Fruit fly (Drosophila melanogaster): ENCODE results near the gene CG9784.

The CG9784 gene

dm6 chrX:16644535-16645131, 45.6 kb upstream of the CG9784 start (continued):
- TF ChIP-seq stwl (tag; optimal IDR thresholded peaks at IDR 0.05) (peak; percentile 2), wor (GFP tag; IDR thresholded peaks at IDR 0.05) (no peak), CG2889 (GFP tag; IDR thresholded peaks at IDR 0.05) (no peak), CG5245 (GFP tag; optimal IDR thresholded peaks at IDR 0.05) (no peak), Max (GFP tag; optimal IDR thresholded peaks at IDR 0.05) (no peak), PHDP (tag; optimal IDR thresholded peaks at IDR 0.05) (peak; percentile 46), CG10543 (GFP tag; optimal IDR thresholded peaks at IDR 0.05) (peak; percentile 57), pita (GFP tag; optimal IDR thresholded peaks at IDR 0.05) (no peak), CG8388 (GFP tag; optimal IDR thresholded peaks at IDR 0.05) (no peak), CG17361 (GFP tag; IDR thresholded peaks at IDR 0.05) (no peak), CG13424 (tag; optimal IDR thresholded peaks at IDR 0.05) (peak; percentile 36), Fer1 (GFP tag; optimal IDR thresholded peaks at IDR 0.05) (peak; percentile 17), Bteb2 (GFP tag; optimal IDR thresholded peaks at IDR 0.05) (no peak), croc (GFP tag; conservative IDR thresholded peaks at IDR 0.05) (no peak), Ada2b (GFP tag; IDR thresholded peaks at IDR 0.05) (no peak), CG11398 (GFP tag; optimal IDR thresholded peaks at IDR 0.05) (peak; percentile 65), Neu2 (GFP tag; optimal IDR thresholded peaks at IDR 0.05; ENCODE audit: borderline replicate concordance) (no peak), Usf (GFP tag; optimal IDR thresholded peaks at IDR 0.05) (no peak), ind (GFP tag; optimal IDR thresholded peaks at IDR 0.05) (no peak), CG12236 (GFP tag; optimal IDR thresholded peaks at IDR 0.05) (peak; percentile 59), gce (GFP tag; IDR thresholded peaks at IDR 0.05) (0 out of 3 replicates have a peak, but pooled peaks have one; percentile 60), ftz-f1 (GFP tag; optimal IDR thresholded peaks at IDR 0.05) (no peak), scrt (GFP tag; optimal IDR thresholded peaks at IDR 0.05) (no peak), CG10462 (GFP tag; optimal IDR thresholded peaks at IDR 0.05) (peak; percentile 7), zfh1 (GFP tag; IDR thresholded peaks at IDR 0.05) (peak; percentile 34; the same call in 1 of the 3 replicates), CG15601 (tag; optimal IDR thresholded peaks at IDR 0.05) (peak; percentile 50), CrebB (tag; optimal IDR thresholded peaks at IDR 0.05) (peak; percentile 60), CG4328 (GFP tag; optimal IDR thresholded peaks at IDR 0.05) (peak; percentile 48), Meics (GFP tag; optimal IDR thresholded peaks at IDR 0.05) (peak; percentile 13), ham (GFP tag; IDR thresholded peaks at IDR 0.05) (no peak), chn (GFP tag; optimal IDR thresholded peaks at IDR 0.05) (no peak), Jarid2 (GFP tag; optimal IDR thresholded peaks at IDR 0.05) (peak; percentile 3), sr (GFP tag; IDR thresholded peaks at IDR 0.05) (0 out of 3 replicates have a peak, but pooled peaks have one; percentile 26), p53 (GFP tag; optimal IDR thresholded peaks at IDR 0.05) (no peak), danr (GFP tag; IDR thresholded peaks at IDR 0.05) (no peak), CG1024 (GFP tag; IDR thresholded peaks at IDR 0.05) (no peak), Aef1 (GFP tag; IDR thresholded peaks at IDR 0.05) (no peak), al (GFP tag; IDR thresholded peaks at IDR 0.05) (no peak), NfI (GFP tag; optimal IDR thresholded peaks at IDR 0.05) (no peak), dm (GFP tag; optimal IDR thresholded peaks at IDR 0.05) (no peak), mld (GFP tag; IDR thresholded peaks at IDR 0.05; ENCODE audit: partially characterized antibody) (no peak), CG9609 (GFP tag; optimal IDR thresholded peaks at IDR 0.05) (no peak), CG2712 (tag; optimal IDR thresholded peaks at IDR 0.05) (peak; percentile 41), CG15073 (GFP tag; optimal IDR thresholded peaks at IDR 0.05) (no peak), CG2120 (GFP tag; optimal IDR thresholded peaks at IDR 0.05) (no peak), CG3163 (GFP tag; optimal IDR thresholded peaks at IDR 0.05) (no peak), row (GFP tag; IDR thresholded peaks at IDR 0.05) (no peak), repo (GFP tag; optimal IDR thresholded peaks at IDR 0.05) (no peak), C15 (GFP tag; IDR thresholded peaks at IDR 0.05) (no peak), CG2875 (GFP tag; optimal IDR thresholded peaks at IDR 0.05) (peak; percentile 80), mam (GFP tag; optimal IDR thresholded peaks at IDR 0.05) (no peak)
